Worm (Caenorhabditis elegans) whole organism, L4 larva: Measurements from ENCODE around the gene W02A2.8.

ENCODE experiments used
- aha-1 ChIP-seq: fragments of 150-350 bp; peaks from one replicate; lab custom pipeline; 2014; ENCODE audit warnings: missing biosample characterization, missing genetic modification characterization
- aly-2 ChIP-seq: sonication (generic microtip); optimal IDR thresholded peaks from 2 replicates; lab custom pipeline; 2018; ENCODE audit warnings: missing biosample characterization, missing genetic modification characterization
- gei-8 ChIP-seq: fragments of 200-800 bp; sonication (Bioruptor generic); optimal IDR thresholded peaks from 2 replicates; lab custom pipeline; 2018; ENCODE audit warnings: mild to moderate bottlenecking, missing genetic modification characterization, missing compliant biosample characterization
- nhr-10 ChIP-seq: fragments of 150-350 bp; optimal IDR thresholded peaks from 2 replicates; lab custom pipeline; 2014; ENCODE audit warnings: missing biosample characterization, missing genetic modification characterization
- nhr-77 ChIP-seq: fragments of 150-350 bp; optimal IDR thresholded peaks from 2 replicates; lab custom pipeline; 2014; ENCODE audit warnings: missing biosample characterization, missing genetic modification characterization
- snpc-4 ChIP-seq: fragments of 150-350 bp; optimal IDR thresholded peaks from 2 replicates; lab custom pipeline; 2014; ENCODE audit warnings: missing biosample characterization, missing genetic modification characterization
- tra-1 ChIP-seq: fragments of 200-800 bp; sonication (Bioruptor generic); IDR thresholded peaks from 2 replicates; pipeline ENCODE4 v1.3.6; 2022; ENCODE audit warnings: missing genetic modification reagents, missing genetic modification characterization, missing compliant biosample characterization
- ztf-11 ChIP-seq: fragments of 150-350 bp; optimal IDR thresholded peaks from 2 replicates; lab custom pipeline; 2014; ENCODE audit warnings: missing biosample characterization, missing genetic modification characterization

DNA sequence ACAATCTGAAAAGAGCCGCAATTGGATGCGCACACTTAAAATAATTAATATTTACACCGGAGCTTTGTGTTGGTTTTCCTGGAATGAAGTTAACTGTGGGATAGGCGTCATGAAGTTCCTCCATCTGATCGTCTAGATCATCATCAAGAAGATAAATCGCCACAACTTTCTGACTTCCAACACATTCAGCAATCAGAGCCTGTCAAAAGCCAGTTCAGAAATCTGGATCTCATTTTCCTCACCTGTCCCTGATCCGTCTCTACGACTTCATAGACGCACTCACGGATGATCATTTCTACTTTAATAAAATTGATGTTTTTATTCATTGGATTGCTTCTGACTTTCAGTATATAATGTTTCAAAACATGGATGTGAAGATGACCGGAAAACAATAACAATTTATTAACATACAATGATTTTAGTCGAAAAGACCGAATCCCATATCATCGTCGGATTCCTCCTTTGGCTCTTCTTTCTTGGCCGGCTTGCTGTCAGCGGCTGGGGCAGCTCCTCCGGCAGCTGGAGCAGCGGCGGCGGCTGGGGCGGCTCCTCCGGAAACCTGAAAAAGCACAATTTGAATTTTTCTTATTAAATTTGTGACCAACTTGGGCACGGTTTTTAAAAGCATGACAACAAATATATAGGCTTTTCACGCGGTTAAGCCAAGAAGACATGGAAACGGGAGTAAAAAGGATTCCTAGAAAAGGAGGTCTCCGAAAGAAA, 10.9 kb upstream of the W02A2.8 start, which contains the start of gene agt-1:
- TF ChIP-seq nhr-10 = no peak
- TF ChIP-seq tra-1 (GFP tag; lab: Robert Waterston, UW) = no peak
- no peak for TF ChIP-seq ztf-11
- TF ChIP-seq nhr-77 = no peak
- TF ChIP-seq gei-8 (GFP tag; lab: Kevin White, UChicago) = no peak
- TF ChIP-seq aly-2 (tag; lab: Kevin White, UChicago) = no peak
- TF ChIP-seq aha-1 = peak; percentile 28
- no peak for TF ChIP-seq snpc-4 (tag; lab: Kevin White, UChicago)
